Fruit fly (Drosophila melanogaster): ENCODE data around the gene CG14770.

dm6 chrX:1375265-1375958, 6.4 kb downstream of the CG14770 start, which contains the start of gene AMPKalpha:
- TF ChIP-seq CG6765 (GFP tag; optimal IDR thresholded peaks at IDR 0.05) (no peak), ranshi (GFP tag; IDR thresholded peaks at IDR 0.05) (no peak), Nf-YC (tag; optimal IDR thresholded peaks at IDR 0.05) (no peak), CG11247 (GFP tag; IDR thresholded peaks at IDR 0.05) (no peak), CG2889 (GFP tag; IDR thresholded peaks at IDR 0.05) (no peak), grn (GFP tag; optimal IDR thresholded peaks at IDR 0.05) (no peak), org-1 (GFP tag; optimal IDR thresholded peaks at IDR 0.05) (no peak), Myb (GFP tag; optimal IDR thresholded peaks at IDR 0.05) (peak; percentile 35), HmgZ (tag; optimal IDR thresholded peaks at IDR 0.05) (no peak), CG4282 (GFP tag; optimal IDR thresholded peaks at IDR 0.05) (no peak), run (tag; optimal IDR thresholded peaks at IDR 0.05) (no peak), CG12071 (GFP tag; optimal IDR thresholded peaks at IDR 0.05) (no peak)
